Worm (Caenorhabditis elegans) whole organism, young adult: ENCODE measurements around the gene nsy-4.

Experiments used
- F49E8.2 ChIP-seq: sonication (generic microtip); optimal IDR thresholded peaks from 3 replicates; lab custom pipeline; 2017; ENCODE audit warnings: missing genetic modification characterization, mild to moderate bottlenecking, missing compliant biosample characterization, antibody characterized with exemption, moderate library complexity; ENCODE audit not compliant: insufficient read depth
- T26A5.8 ChIP-seq: sonication (generic microtip); optimal IDR thresholded peaks from 2 replicates; lab custom pipeline; 2016; ENCODE audit warnings: missing genetic modification characterization, missing compliant biosample characterization
- akir-1 ChIP-seq: fragments of 200-800 bp; sonication (Bioruptor generic); optimal IDR thresholded peaks from 2 replicates; lab custom pipeline; 2018; ENCODE audit warnings: mild to moderate bottlenecking, missing genetic modification characterization, moderate library complexity, missing compliant biosample characterization
- attf-3 ChIP-seq: fragments of 200-800 bp; sonication (Bioruptor generic); conservative IDR thresholded peaks from 2 replicates; pipeline ENCODE4 v1.3.6; 2022; ENCODE audit warnings: missing genetic modification reagents, missing genetic modification characterization, missing compliant biosample characterization
- lin-40 ChIP-seq: sonication (generic microtip); optimal IDR thresholded peaks from 2 replicates; lab custom pipeline; 2016; ENCODE audit warnings: missing genetic modification characterization, mild to moderate bottlenecking, missing compliant biosample characterization, missing genotype, missing genetic modification reagents
- madf-3 ChIP-seq: fragments of 200-800 bp; sonication (Bioruptor generic); IDR thresholded peaks from 2 replicates; pipeline ENCODE4 v1.3.6; 2022; ENCODE audit warnings: missing genetic modification reagents, missing genetic modification characterization, missing compliant biosample characterization
- nfya-2 ChIP-seq: fragments of 200-800 bp; sonication (Bioruptor generic); IDR thresholded peaks from 2 replicates; pipeline ENCODE4 v1.3.6; 2022; ENCODE audit warnings: missing genetic modification reagents, missing genetic modification characterization, missing compliant biosample characterization
- rcor-1 ChIP-seq: fragments of 200-800 bp; sonication (Bioruptor generic); IDR thresholded peaks from 2 replicates; pipeline ENCODE4 v1.3.6; 2022; ENCODE audit warnings: missing genetic modification reagents, missing genetic modification characterization, missing compliant biosample characterization
- unc-62 ChIP-seq: fragments of 150-350 bp; optimal IDR thresholded peaks from 2 replicates; lab custom pipeline; 2014; ENCODE audit warnings: missing biosample characterization, missing genetic modification reagents, missing genetic modification characterization

ce11 chrIV:2300186-2300585, 22.9 kb upstream of the nsy-4 start, which contains the start of gene lin-1:
- TF ChIP-seq lin-40 (tag; lab: Kevin White, UChicago) (no peak), T26A5.8 (tag; lab: Kevin White, UChicago) (no peak), unc-62 (GFP tag; lab: Kevin White, UChicago) (no peak), attf-3 (no peak), rcor-1 (no peak), nfya-2 (GFP tag; lab: Robert Waterston, UW) (no peak), madf-3 (GFP tag; lab: Robert Waterston, UW) (no peak), F49E8.2 (tag; lab: Kevin White, UChicago) (no peak), akir-1 (GFP tag; lab: Kevin White, UChicago) (no peak)
